Fruit fly (Drosophila melanogaster): ENCODE data around the gene CG9427.

dm6 chr3R:9644620-9645019, 17.9 kb upstream of the CG9427 start:
- TF ChIP-seq bab1 (GFP tag; optimal IDR thresholded peaks at IDR 0.05) = no peak
- TF ChIP-seq kay (GFP tag; ENCODE audit: borderline replicate concordance) = no peak
- no peak for TF ChIP-seq CG33017 (tag; optimal IDR thresholded peaks at IDR 0.05)
- TF ChIP-seq Hr96 (GFP tag; optimal IDR thresholded peaks at IDR 0.05) = no peak
- no peak for TF ChIP-seq toe (GFP tag; optimal IDR thresholded peaks at IDR 0.05)
- TF ChIP-seq cnc (optimal IDR thresholded peaks at IDR 0.05) = no peak
- no peak for TF ChIP-seq Mnt (GFP tag; optimal IDR thresholded peaks at IDR 0.05)
- no peak for TF ChIP-seq CG14711 (tag; optimal IDR thresholded peaks at IDR 0.05)

Data from whole organism, adult.